Worm (Caenorhabditis elegans) whole organism, L2 larva: ENCODE results near the gene ZK632.14.

Source experiments
- lsy-2 ChIP-seq, 2 experiments: fragments of 150-350 bp in 1 of 2; sonication (generic microtip) in 1 of 2; optimal IDR thresholded peaks; 2 replicates each; lab custom pipeline; 2014 to 2017; ENCODE audit warnings: missing biosample characterization in 2 of 2, missing genetic modification characterization in 2 of 2
- nhr-25 ChIP-seq: fragments of 150-350 bp; sonication (generic microtip); optimal IDR thresholded peaks from 3 replicates; lab custom pipeline; 2014; ENCODE audit warnings: missing biosample characterization, missing genetic modification characterization

DNA sequence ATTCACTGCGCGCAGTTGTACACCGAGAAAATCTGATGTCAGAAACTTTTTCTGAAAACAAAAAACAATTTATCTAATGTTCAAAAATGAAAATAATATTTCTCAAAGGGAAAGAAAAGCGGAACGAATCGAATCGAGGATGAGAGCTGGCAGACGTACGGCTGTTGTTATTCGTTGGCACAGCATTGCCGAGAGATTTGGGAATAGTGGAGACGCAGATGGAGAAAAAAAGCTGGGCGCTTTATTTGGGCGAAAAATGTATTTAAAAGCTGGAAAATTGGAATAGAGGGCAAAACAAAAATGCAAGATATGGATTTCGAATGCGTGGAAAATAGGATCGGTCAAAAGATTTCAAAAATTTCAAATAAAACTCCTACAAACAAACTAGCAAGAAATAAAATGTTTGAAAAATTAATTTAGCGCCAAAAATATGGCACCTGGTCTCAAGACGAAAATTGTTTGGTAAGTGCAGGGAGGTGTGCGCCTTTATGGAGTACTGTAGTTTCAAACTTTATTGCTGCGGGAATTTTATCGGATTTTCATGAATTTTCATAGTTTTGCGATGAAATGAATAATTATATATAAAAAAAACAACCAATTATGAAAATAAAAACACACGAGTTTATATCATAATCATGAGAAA is 46.0 kb downstream of the ZK632.14 start, which contains the start of gene gpdh-2:
- no peak for TF ChIP-seq nhr-25 (tag; lab: Kevin White, UChicago)
- peak in 1 of 2 experiments; percentile 14 for TF ChIP-seq lsy-2 (tag; optimal IDR thresholded peaks at IDR 0.05; lab: Kevin White, UChicago)
